Fruit fly (Drosophila melanogaster) whole organism, prepupa: Measurements from ENCODE around the gene pan.

ENCODE experiments used
- CG10631 ChIP-seq: fragments of 200-800 bp; sonication (Bioruptor generic); optimal IDR thresholded peaks from 2 replicates; lab custom pipeline; 2016; ENCODE audit warnings: missing biosample characterization, missing genetic modification characterization
- CG10669 ChIP-seq: fragments of 200-800 bp; sonication (Bioruptor generic); optimal IDR thresholded peaks from 3 replicates; lab custom pipeline; 2018; ENCODE audit warnings: missing biosample characterization, mild to moderate bottlenecking, missing genetic modification characterization, moderate library complexity
- CG11294 ChIP-seq: fragments of 200-800 bp; sonication (Bioruptor generic); IDR thresholded peaks from 2 replicates; pipeline ENCODE4 v1.3.6; 2022; ENCODE audit warnings: missing biosample characterization, missing genetic modification characterization
- CG11762 ChIP-seq: fragments of 200-800 bp; sonication (Bioruptor generic); optimal IDR thresholded peaks from 3 replicates; lab custom pipeline; 2016; ENCODE audit warnings: missing biosample characterization, missing genetic modification characterization; ENCODE audit not compliant: insufficient read depth
- CG11902 ChIP-seq: fragments of 200-800 bp; sonication (Bioruptor generic); optimal IDR thresholded peaks from 3 replicates; lab custom pipeline; 2016; ENCODE audit warnings: missing biosample characterization, missing genetic modification characterization
- CG15336 ChIP-seq: fragments of 200-800 bp; sonication (Bioruptor generic); IDR thresholded peaks from 2 replicates; pipeline ENCODE4 v1.3.6; 2022; ENCODE audit warnings: missing biosample characterization, missing genetic modification characterization
- CG3032 ChIP-seq: fragments of 200-800 bp; optimal IDR thresholded peaks from 2 replicates; lab custom pipeline; 2019; ENCODE audit warnings: missing biosample characterization, mild to moderate bottlenecking, missing genetic modification characterization, moderate library complexity
- CG31627 ChIP-seq: fragments of 200-800 bp; sonication (Bioruptor generic); optimal IDR thresholded peaks from 3 replicates; lab custom pipeline; 2016; ENCODE audit warnings: missing biosample characterization, missing genetic modification characterization
- CG4318 ChIP-seq: fragments of 200-800 bp; sonication (Bioruptor generic); optimal IDR thresholded peaks from 3 replicates; lab custom pipeline; 2017; ENCODE audit warnings: missing biosample characterization, mild to moderate bottlenecking, missing genetic modification characterization
- CG6163 ChIP-seq: fragments of 200-800 bp; sonication (Bioruptor generic); IDR thresholded peaks from 3 replicates; pipeline ENCODE4 v1.3.6; 2022; ENCODE audit warnings: missing biosample characterization, missing genetic modification characterization
- CG6792 ChIP-seq: fragments of 200-800 bp; sonication (Bioruptor generic); optimal IDR thresholded peaks from 3 replicates; lab custom pipeline; 2016; ENCODE audit warnings: missing biosample characterization, missing genetic modification characterization
- CG6808 ChIP-seq: fragments of 200-800 bp; sonication (Bioruptor generic); optimal IDR thresholded peaks from 3 replicates; lab custom pipeline; 2017; ENCODE audit warnings: missing biosample characterization, missing genetic modification characterization, mild to moderate bottlenecking, moderate library complexity, missing genetic modification reagents
- CG6854 ChIP-seq: fragments of 200-800 bp; sonication (Bioruptor generic); optimal IDR thresholded peaks from 2 replicates; lab custom pipeline; 2017; ENCODE audit warnings: missing biosample characterization, mild to moderate bottlenecking, missing genetic modification characterization
- CG7368 ChIP-seq: fragments of 200-800 bp; sonication (Bioruptor generic); optimal IDR thresholded peaks from 3 replicates; lab custom pipeline; 2016; ENCODE audit warnings: missing biosample characterization, missing genetic modification characterization
- CG8319 ChIP-seq: fragments of 200-800 bp; sonication (Bioruptor generic); optimal IDR thresholded peaks from 3 replicates; lab custom pipeline; 2016; ENCODE audit warnings: missing biosample characterization, missing genetic modification characterization
- CG8632 ChIP-seq: fragments of 200-800 bp; sonication (Bioruptor generic); optimal IDR thresholded peaks from 3 replicates; lab custom pipeline; 2016; ENCODE audit warnings: missing biosample characterization, missing genetic modification characterization
- CG9139 ChIP-seq: fragments of 200-800 bp; sonication (Bioruptor generic); optimal IDR thresholded peaks from 3 replicates; lab custom pipeline; 2017; ENCODE audit warnings: missing biosample characterization, mild to moderate bottlenecking, missing genetic modification characterization
- Eip75B ChIP-seq: fragments of 200-800 bp; sonication (Bioruptor generic); optimal IDR thresholded peaks from 3 replicates; lab custom pipeline; 2016; ENCODE audit warnings: missing biosample characterization, missing genetic modification characterization
- Eip78C ChIP-seq: fragments of 200-800 bp; sonication (Bioruptor generic); peaks from one replicate; lab custom pipeline; 2016; ENCODE audit warnings: missing biosample characterization, missing genetic modification characterization
- Ets96B ChIP-seq: fragments of 200-800 bp; optimal IDR thresholded peaks from 2 replicates; lab custom pipeline; 2019; ENCODE audit warnings: missing biosample characterization, mild to moderate bottlenecking, missing genetic modification characterization, moderate library complexity
- Gug ChIP-seq: fragments of 200-800 bp; sonication (Bioruptor generic); IDR thresholded peaks from 2 replicates; pipeline ENCODE4 v1.3.6; 2022; ENCODE audit warnings: missing biosample characterization, missing genetic modification characterization
- Hr38 ChIP-seq: sonication (Bioruptor generic); optimal IDR thresholded peaks from 2 replicates; lab custom pipeline; 2016; ENCODE audit warnings: missing biosample characterization, missing genetic modification characterization
- Hr39 ChIP-seq: fragments of 200-800 bp; sonication (Bioruptor generic); optimal IDR thresholded peaks from 2 replicates; lab custom pipeline; 2016; ENCODE audit warnings: missing biosample characterization, missing genetic modification characterization
- Hr4 ChIP-seq: fragments of 200-800 bp; sonication (Bioruptor generic); optimal IDR thresholded peaks from 3 replicates; lab custom pipeline; 2016; ENCODE audit warnings: missing biosample characterization, missing genetic modification characterization
- Lpt ChIP-seq: fragments of 200-800 bp; sonication (Bioruptor generic); optimal IDR thresholded peaks from 3 replicates; lab custom pipeline; 2016; ENCODE audit warnings: missing biosample characterization, missing genetic modification characterization
- Met ChIP-seq: fragments of 200-800 bp; sonication (Bioruptor generic); optimal IDR thresholded peaks from 3 replicates; lab custom pipeline; 2016; ENCODE audit warnings: missing biosample characterization, missing genetic modification characterization
- OdsH ChIP-seq: fragments of 200-800 bp; sonication (Bioruptor generic); optimal IDR thresholded peaks from 3 replicates; lab custom pipeline; 2016; ENCODE audit warnings: missing biosample characterization, missing genetic modification characterization
- Smox ChIP-seq: fragments of 200-800 bp; sonication (Bioruptor generic); optimal IDR thresholded peaks from 3 replicates; lab custom pipeline; 2016; ENCODE audit warnings: missing biosample characterization, missing genetic modification characterization
- Sox14 ChIP-seq: fragments of 200-800 bp; sonication (Bioruptor generic); optimal IDR thresholded peaks from 3 replicates; lab custom pipeline; 2016; ENCODE audit warnings: missing biosample characterization, missing genetic modification characterization
- Sox15 ChIP-seq: fragments of 200-800 bp; sonication (Bioruptor generic); optimal IDR thresholded peaks from 3 replicates; lab custom pipeline; 2016; ENCODE audit warnings: missing biosample characterization, missing genetic modification characterization
- achi ChIP-seq: fragments of 200-800 bp; sonication (Bioruptor generic); optimal IDR thresholded peaks from 3 replicates; lab custom pipeline; 2016; ENCODE audit warnings: missing biosample characterization, missing genetic modification characterization
- acj6 ChIP-seq: fragments of 200-800 bp; sonication (Bioruptor generic); optimal IDR thresholded peaks from 3 replicates; lab custom pipeline; 2016; ENCODE audit warnings: missing biosample characterization, missing genetic modification characterization
- cyc ChIP-seq: fragments of 200-800 bp; sonication (Bioruptor generic); optimal IDR thresholded peaks from 3 replicates; lab custom pipeline; 2016; ENCODE audit warnings: missing biosample characterization, missing genetic modification characterization
- dac ChIP-seq: fragments of 200-800 bp; sonication (Bioruptor generic); optimal IDR thresholded peaks from 2 replicates; lab custom pipeline; 2017; ENCODE audit warnings: missing biosample characterization, mild to moderate bottlenecking, missing genetic modification characterization
- eg ChIP-seq: fragments of 200-800 bp; sonication (Bioruptor generic); IDR thresholded peaks from 3 replicates; pipeline ENCODE4 v1.3.6; 2022; ENCODE audit warnings: missing biosample characterization, missing genetic modification characterization
- esn ChIP-seq: fragments of 200-800 bp; sonication (Bioruptor generic); optimal IDR thresholded peaks from 2 replicates; lab custom pipeline; 2016; ENCODE audit warnings: missing biosample characterization, mild to moderate bottlenecking, missing genetic modification characterization, moderate library complexity
- fd85E ChIP-seq: fragments of 200-800 bp; sonication (Bioruptor generic); optimal IDR thresholded peaks from 3 replicates; lab custom pipeline; 2016; ENCODE audit warnings: missing biosample characterization, missing genetic modification characterization
- fkh ChIP-seq: fragments of 200-800 bp; sonication (Bioruptor generic); optimal IDR thresholded peaks from 3 replicates; lab custom pipeline; 2017; ENCODE audit warnings: missing biosample characterization, mild to moderate bottlenecking, missing genetic modification characterization, moderate library complexity
- lz ChIP-seq: fragments of 200-800 bp; sonication (Bioruptor generic); optimal IDR thresholded peaks from 3 replicates; lab custom pipeline; 2016; ENCODE audit warnings: missing biosample characterization, missing genetic modification characterization
- salr ChIP-seq, 2 experiments: fragments of 200-800 bp; sonication (Bioruptor generic); optimal IDR thresholded peaks; 3 replicates each; lab custom pipeline; 2016 to 2018; ENCODE audit warnings: missing biosample characterization in 2 of 2, missing genetic modification characterization in 2 of 2, mild to moderate bottlenecking in 1 of 2
- spab ChIP-seq: fragments of 200-800 bp; sonication (Bioruptor generic); optimal IDR thresholded peaks from 2 replicates; lab custom pipeline; 2017; ENCODE audit warnings: missing biosample characterization, mild to moderate bottlenecking, missing genetic modification characterization, missing genetic modification reagents
- svp ChIP-seq: fragments of 200-800 bp; sonication (Bioruptor generic); peaks from one replicate; lab custom pipeline; 2016; ENCODE audit warnings: missing biosample characterization, missing genetic modification characterization
- vri ChIP-seq: fragments of 200-800 bp; sonication (Bioruptor generic); optimal IDR thresholded peaks from 3 replicates; lab custom pipeline; 2016; ENCODE audit warnings: missing biosample characterization, mild to moderate bottlenecking, missing genetic modification characterization

pan gene

dm6 chr4:60001-60997 is 8.8 kb upstream of the pan start (continued):
- no peak for TF ChIP-seq Hr39 (GFP tag; lab: Kevin White, UChicago)
- no peak for TF ChIP-seq Sox15 (GFP tag; lab: Kevin White, UChicago)
- no peak for TF ChIP-seq CG11762
- no peak for TF ChIP-seq cyc (GFP tag; lab: Kevin White, UChicago)
- TF ChIP-seq CG8632 = peak; percentile 54
- TF ChIP-seq Hr38 (GFP tag; lab: Kevin White, UChicago) = no peak
- TF ChIP-seq CG6808 (GFP tag; lab: Kevin White, UChicago) = peak; percentile 36
- no peak for TF ChIP-seq eg (GFP tag; lab: Robert Waterston, UW)
- TF ChIP-seq fd85E (GFP tag; lab: Kevin White, UChicago) = no peak
- TF ChIP-seq Sox14 (GFP tag; lab: Kevin White, UChicago) = no peak
- peak; percentile 17 for TF ChIP-seq CG6854 (GFP tag; lab: Kevin White, UChicago)
- no peak for TF ChIP-seq CG6163 (GFP tag; lab: Robert Waterston, UW)
- TF ChIP-seq spab (GFP tag; lab: Kevin White, UChicago) = peak; percentile 15
- TF ChIP-seq fkh = peak; percentile 40
- TF ChIP-seq svp (GFP tag; lab: Kevin White, UChicago) = peak; percentile 65
- TF ChIP-seq achi (GFP tag; lab: Kevin White, UChicago) = peak; percentile 35
- peak; percentile 79 for TF ChIP-seq Eip78C (GFP tag; lab: Kevin White, UChicago)
- TF ChIP-seq CG7368 (GFP tag; lab: Kevin White, UChicago) = peak; percentile 23
- TF ChIP-seq vri = no peak
- no peak for TF ChIP-seq Hr4
- peak; percentile 56 for TF ChIP-seq Ets96B (tag; lab: Kevin White, UChicago)
- TF ChIP-seq CG11294 = no peak
- TF ChIP-seq, all 60 proteins: peak for 32

dm6 chr4:62538-62937 is 6.6 kb upstream of the pan start:
- TF ChIP-seq Gug (GFP tag; lab: Robert Waterston, UW) (no peak), CG4318 (GFP tag; lab: Kevin White, UChicago) (no peak), Sox15 (GFP tag; lab: Kevin White, UChicago) (no peak), Eip78C (GFP tag; lab: Kevin White, UChicago) (no peak), Ets96B (tag; lab: Kevin White, UChicago) (no peak), Eip75B (no peak), salr (GFP tag; optimal IDR thresholded peaks at IDR 0.05; lab: Kevin White, UChicago) (no peak)

- TF ChIP-seq CG9139 (GFP tag; lab: Kevin White, UChicago) (no peak), CG11762 (no peak), OdsH (peak; percentile 20), CG3032 (peak; percentile 15), esn (GFP tag; lab: Kevin White, UChicago) (peak; percentile 10), Eip78C (GFP tag; lab: Kevin White, UChicago) (peak; percentile 3), lz (GFP tag; lab: Kevin White, UChicago) (peak; percentile 7)
- TF ChIP-seq, all 60 proteins: peak for 5
Measured at dm6 chr4:63307-63706, 5.8 kb upstream of the pan start.

- TF ChIP-seq CG31627 (GFP tag; lab: Kevin White, UChicago) = peak; percentile 78
- TF ChIP-seq CG11902 (GFP tag; lab: Kevin White, UChicago) = peak; percentile 51
- peak; percentile 93 for TF ChIP-seq Eip78C (GFP tag; lab: Kevin White, UChicago)
- peak; percentile 64 for TF ChIP-seq acj6
- peak; percentile 57 for TF ChIP-seq Smox (GFP tag; lab: Kevin White, UChicago)
- TF ChIP-seq esn (GFP tag; lab: Kevin White, UChicago) = peak; percentile 79
- TF ChIP-seq dac = peak; percentile 61
- peak in 1 of 2 experiments; percentile 42 for TF ChIP-seq salr (GFP tag; optimal IDR thresholded peaks at IDR 0.05; lab: Kevin White, UChicago)
- peak; percentile 79 for TF ChIP-seq lz (GFP tag; lab: Kevin White, UChicago)
- no peak for TF ChIP-seq Lpt (GFP tag; lab: Kevin White, UChicago)
- peak; percentile 58 for TF ChIP-seq CG3032
- TF ChIP-seq CG10631 (GFP tag; lab: Kevin White, UChicago) = peak; percentile 41
- peak; percentile 76 for TF ChIP-seq Met (GFP tag; lab: Kevin White, UChicago)
- peak; percentile 96 for TF ChIP-seq achi (GFP tag; lab: Kevin White, UChicago)
- TF ChIP-seq CG8319 = peak; percentile 65
- peak; percentile 17 for TF ChIP-seq CG6792 (GFP tag; lab: Kevin White, UChicago)
- peak; percentile 63 for TF ChIP-seq CG10669
- TF ChIP-seq Hr4 = peak; percentile 29
- TF ChIP-seq fkh = peak; percentile 41
- no peak for TF ChIP-seq eg (GFP tag; lab: Robert Waterston, UW)
- TF ChIP-seq CG15336 = peak; percentile 34; the same call in 1 of the 2 replicates
- TF ChIP-seq svp (GFP tag; lab: Kevin White, UChicago) = peak; percentile 86
Measured at dm6 chr4:67063-67684, 2.0 kb upstream of the pan start, which contains the start of gene RpS3A. Gene RpS3A (minus strand): TSS chr4:67207.
